Worm (Caenorhabditis elegans): ENCODE results near the gene npr-3.

DNA sequence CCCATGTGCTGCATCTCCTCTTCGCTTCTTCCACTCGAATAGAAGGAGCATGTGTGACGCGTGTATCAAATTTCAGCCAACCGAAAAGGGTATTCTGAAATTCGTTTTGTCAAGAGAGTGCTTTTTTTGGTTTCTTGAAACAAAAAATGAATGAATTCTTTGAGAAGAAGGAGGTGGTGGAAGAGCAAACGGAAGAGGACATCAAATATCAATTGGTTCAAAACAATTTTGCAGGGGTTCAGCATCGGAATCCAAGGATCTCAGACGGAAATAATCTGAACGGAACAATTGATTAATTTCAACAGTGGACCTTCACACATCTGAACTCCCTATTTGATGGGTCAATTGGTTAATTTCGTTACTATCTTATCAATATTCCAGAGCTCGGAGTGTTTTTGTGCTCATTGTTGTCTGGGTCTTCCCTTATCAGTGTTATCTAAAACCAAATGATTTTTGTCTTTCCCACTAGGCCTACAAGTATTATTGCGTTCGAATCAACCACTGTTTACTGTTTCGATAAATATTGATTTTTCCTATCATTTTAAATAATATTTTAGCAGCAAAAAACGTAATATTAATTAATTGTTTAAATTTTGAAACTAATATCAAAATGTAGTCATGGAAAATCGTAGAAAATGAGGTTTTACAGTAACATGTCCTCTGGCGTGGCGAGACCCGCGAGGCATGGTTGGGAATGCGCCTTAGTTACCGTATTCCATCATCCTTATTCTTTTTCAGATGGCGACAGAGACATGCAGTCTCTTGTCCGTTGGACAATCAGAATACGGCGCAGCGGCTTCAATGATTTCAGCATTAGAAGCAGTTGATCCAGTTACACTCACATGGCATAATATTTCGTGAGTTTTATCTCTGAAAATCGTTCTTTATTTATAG, 10.2 kb downstream of the npr-3 start, which contains the start of the genes C10C6.13 and wht-2:
- no peak for TF ChIP-seq med-1 (GFP tag; optimal IDR thresholded peaks at IDR 0.05; ENCODE audit: insufficient read depth)
- no peak for TF ChIP-seq flt-1 (GFP tag; IDR thresholded peaks at IDR 0.05)
- TF ChIP-seq ztf-23 (GFP tag; IDR thresholded peaks at IDR 0.05): no peak
- no peak for TF ChIP-seq cog-1 (tag; optimal IDR thresholded peaks at IDR 0.05)

Data from whole organism, midembryonic.